Fruit fly (Drosophila melanogaster) whole organism, embryonic: ENCODE measurements around the gene CG8236.

Source experiments
- Abd-B ChIP-seq: fragments of 200-800 bp; sonication (Bioruptor generic); optimal IDR thresholded peaks from 2 replicates; lab custom pipeline; 2018; ENCODE audit warnings: missing biosample characterization, mild to moderate bottlenecking, missing genetic modification characterization, moderate library complexity
- Atf-2 ChIP-seq: fragments of 200-800 bp; sonication (Bioruptor generic); optimal IDR thresholded peaks from 2 replicates; lab custom pipeline; 2016; ENCODE audit warnings: missing biosample characterization, missing genetic modification characterization
- Awh ChIP-seq: fragments of 200-800 bp; sonication (Bioruptor generic); IDR thresholded peaks from 2 replicates; pipeline ENCODE4, ENCODE4 v1.3.6; 2022; ENCODE audit warnings: missing biosample characterization, missing genetic modification characterization
- BEAF-32 ChIP-seq: fragments of 200-800 bp; sonication (Bioruptor generic); optimal IDR thresholded peaks from 3 replicates; lab custom pipeline; 2017; ENCODE audit warnings: missing biosample characterization, missing genetic modification characterization, mild to moderate bottlenecking, moderate library complexity, missing genetic modification reagents
- Bdp1 ChIP-seq: fragments of 200-800 bp; sonication (Bioruptor generic); optimal IDR thresholded peaks from 3 replicates; lab custom pipeline; 2016; ENCODE audit warnings: missing biosample characterization, missing genetic modification characterization
- CG10959 ChIP-seq: fragments of 200-800 bp; sonication (Bioruptor generic); IDR thresholded peaks from 2 replicates; pipeline ENCODE4 v1.3.6; 2022; ENCODE audit warnings: missing biosample characterization, missing genetic modification characterization
- CG11456 ChIP-seq: fragments of 200-800 bp; sonication (Bioruptor generic); IDR thresholded peaks from 3 replicates; pipeline ENCODE4 v1.3.6; 2022; ENCODE audit warnings: missing biosample characterization, missing genetic modification characterization
- CG11696 ChIP-seq: fragments of 200-800 bp; sonication (Bioruptor generic); IDR thresholded peaks from 2 replicates; pipeline ENCODE4 v1.3.6; 2022; ENCODE audit warnings: missing biosample characterization, missing genetic modification characterization
- CG12155 ChIP-seq: fragments of 200-800 bp; sonication (Bioruptor generic); optimal IDR thresholded peaks from 3 replicates; lab custom pipeline; 2016; ENCODE audit warnings: missing biosample characterization, missing genetic modification characterization
- CG13894 ChIP-seq: fragments of 200-800 bp; sonication (Bioruptor generic); optimal IDR thresholded peaks from 3 replicates; lab custom pipeline; 2018; ENCODE audit warnings: missing biosample characterization, mild to moderate bottlenecking, missing genetic modification characterization, moderate library complexity
- CG17186 ChIP-seq: fragments of 200-800 bp; sonication (Bioruptor generic); optimal IDR thresholded peaks from 3 replicates; lab custom pipeline; 2017; ENCODE audit warnings: missing biosample characterization, missing genetic modification reagents, missing genetic modification characterization
- CG18476 ChIP-seq: fragments of 200-800 bp; sonication (Bioruptor generic); optimal IDR thresholded peaks from 2 replicates; lab custom pipeline; 2016; ENCODE audit warnings: missing biosample characterization, mild to moderate bottlenecking, missing genetic modification characterization
- CG2678 ChIP-seq: fragments of 200-800 bp; sonication (Bioruptor generic); optimal IDR thresholded peaks from 3 replicates; lab custom pipeline; 2019; ENCODE audit warnings: missing biosample characterization, mild to moderate bottlenecking, missing genetic modification characterization, moderate library complexity
- CG31224 ChIP-seq: fragments of 200-800 bp; sonication (Bioruptor generic); IDR thresholded peaks from 2 replicates; pipeline ENCODE4 v1.3.6; 2022; ENCODE audit warnings: missing biosample characterization, missing genetic modification characterization
- CG3281 ChIP-seq: fragments of 200-800 bp; sonication (Bioruptor generic); optimal IDR thresholded peaks from 3 replicates; lab custom pipeline; 2017; ENCODE audit warnings: missing biosample characterization, mild to moderate bottlenecking, missing genetic modification characterization
- CG3838 ChIP-seq: fragments of 200-800 bp; sonication (Bioruptor generic); optimal IDR thresholded peaks from 3 replicates; lab custom pipeline; 2016; ENCODE audit warnings: missing biosample characterization, missing genetic modification characterization
- CG4730 ChIP-seq: fragments of 200-800 bp; sonication (Bioruptor generic); IDR thresholded peaks from 2 replicates; pipeline ENCODE4 v1.3.6; 2022; ENCODE audit warnings: missing biosample characterization, missing genetic modification characterization
- CG5953 ChIP-seq: fragments of 200-800 bp; sonication (Bioruptor generic); IDR thresholded peaks from 2 replicates; pipeline ENCODE4 v1.3.6; 2022; ENCODE audit warnings: missing biosample characterization, missing genetic modification characterization
- CG6175 ChIP-seq: fragments of 200-800 bp; sonication (Bioruptor generic); IDR thresholded peaks from 3 replicates; pipeline ENCODE4 v1.3.6; 2022; ENCODE audit warnings: missing biosample characterization, missing genetic modification characterization
- CG6813 ChIP-seq: fragments of 200-800 bp; sonication (Bioruptor generic); optimal IDR thresholded peaks from 2 replicates; lab custom pipeline; 2017; ENCODE audit warnings: missing biosample characterization, missing genetic modification characterization, mild to moderate bottlenecking, moderate library complexity, missing genetic modification reagents
- CG7357 ChIP-seq: fragments of 200-800 bp; sonication (Bioruptor generic); IDR thresholded peaks from 3 replicates; pipeline ENCODE4 v1.3.6; 2022; ENCODE audit warnings: missing biosample characterization, missing genetic modification characterization
- CG7556 ChIP-seq: fragments of 200-800 bp; sonication (Bioruptor generic); optimal IDR thresholded peaks from 2 replicates; lab custom pipeline; 2017; ENCODE audit warnings: missing biosample characterization, mild to moderate bottlenecking, missing genetic modification characterization
- CG8281 ChIP-seq: fragments of 200-800 bp; sonication (Bioruptor generic); optimal IDR thresholded peaks from 2 replicates; lab custom pipeline; 2018; ENCODE audit warnings: missing biosample characterization, mild to moderate bottlenecking, missing genetic modification characterization, moderate library complexity
- CG9215 ChIP-seq: fragments of 200-800 bp; sonication (Bioruptor generic); IDR thresholded peaks from 2 replicates; pipeline ENCODE4 v1.3.6; 2022; ENCODE audit warnings: missing biosample characterization, missing genetic modification characterization
- CG9437 ChIP-seq: fragments of 200-800 bp; sonication (Bioruptor generic); optimal IDR thresholded peaks from 2 replicates; lab custom pipeline; 2018; ENCODE audit warnings: missing biosample characterization, mild to moderate bottlenecking, missing genetic modification characterization
- CG9932 ChIP-seq: fragments of 200-800 bp; sonication (Bioruptor generic); IDR thresholded peaks from 2 replicates; pipeline ENCODE4 v1.3.6; 2022; ENCODE audit warnings: missing biosample characterization, missing genetic modification characterization
- Camta ChIP-seq: fragments of 200-800 bp; sonication (Bioruptor generic); optimal IDR thresholded peaks from 2 replicates; lab custom pipeline; 2016; ENCODE audit warnings: missing biosample characterization, missing genetic modification characterization
- Hand ChIP-seq: fragments of 200-800 bp; sonication (Bioruptor generic); optimal IDR thresholded peaks from 2 replicates; lab custom pipeline; 2017; ENCODE audit warnings: mild to moderate bottlenecking, missing biosample characterization, missing genetic modification reagents, missing genetic modification characterization
- HmgZ ChIP-seq: fragments of 200-800 bp; sonication (Bioruptor generic); optimal IDR thresholded peaks from 2 replicates; lab custom pipeline; 2018; ENCODE audit warnings: missing biosample characterization, mild to moderate bottlenecking, missing genetic modification characterization
- Hr78 ChIP-seq, 2 experiments: fragments of 200-800 bp in 1 of 2; fragments of >200 bp in 1 of 2; sonication (Bioruptor generic) in 1 of 2; optimal IDR thresholded peaks; 2 replicates each; lab custom pipeline; 2017 to 2019; ENCODE audit warnings: missing biosample characterization in 2 of 2, missing genetic modification characterization in 2 of 2, mild to moderate bottlenecking in 1 of 2, moderate library complexity in 1 of 2
- Lpt ChIP-seq: fragments of >200 bp; optimal IDR thresholded peaks from 2 replicates; lab custom pipeline; 2018; ENCODE audit warnings: missing biosample characterization, missing genetic modification characterization
- NFAT ChIP-seq: fragments of 200-800 bp; sonication (Bioruptor generic); IDR thresholded peaks from 2 replicates; pipeline ENCODE4 v1.3.6; 2022; ENCODE audit warnings: missing biosample characterization, missing genetic modification characterization
- Rfx ChIP-seq: fragments of 200-800 bp; sonication (Bioruptor generic); IDR thresholded peaks from 2 replicates; pipeline ENCODE4 v1.3.6; 2022; ENCODE audit warnings: missing biosample characterization, missing genetic modification characterization
- Side ChIP-seq: fragments of 200-800 bp; sonication (Bioruptor generic); optimal IDR thresholded peaks from 2 replicates; lab custom pipeline; 2016; ENCODE audit warnings: missing biosample characterization, missing genetic modification characterization
- Sry-δ ChIP-seq: fragments of 200-800 bp; sonication (Bioruptor generic); optimal IDR thresholded peaks from 2 replicates; lab custom pipeline; 2016; ENCODE audit warnings: missing biosample characterization, missing genetic modification characterization
- Taf1 ChIP-seq: fragments of 200-800 bp; sonication (Bioruptor generic); IDR thresholded peaks from 2 replicates; pipeline ENCODE4 v1.3.6; 2022; ENCODE audit warnings: missing biosample characterization, missing genetic modification characterization
- ac ChIP-seq: fragments of 200-800 bp; sonication (Bioruptor generic); optimal IDR thresholded peaks from 3 replicates; lab custom pipeline; 2017; ENCODE audit warnings: missing biosample characterization, mild to moderate bottlenecking, missing genetic modification characterization
- ap ChIP-seq: fragments of 200-800 bp; sonication (Bioruptor generic); IDR thresholded peaks from 2 replicates; pipeline ENCODE4 v1.3.6; 2022; ENCODE audit warnings: missing biosample characterization, missing genetic modification characterization
- cad ChIP-seq: fragments of >200 bp; optimal IDR thresholded peaks from 2 replicates; lab custom pipeline; 2017; ENCODE audit warnings: missing biosample characterization, missing genetic modification characterization
- disco-r ChIP-seq: fragments of 200-800 bp; sonication (Bioruptor generic); optimal IDR thresholded peaks from 2 replicates; lab custom pipeline; 2016; ENCODE audit warnings: missing biosample characterization, missing genetic modification characterization
- fd3F ChIP-seq: fragments of 200-800 bp; sonication (Bioruptor generic); optimal IDR thresholded peaks from 2 replicates; lab custom pipeline; 2018; ENCODE audit warnings: missing biosample characterization, mild to moderate bottlenecking, missing genetic modification characterization, moderate library complexity
- gro ChIP-seq: fragments of 200-800 bp; sonication (Bioruptor generic); optimal IDR thresholded peaks from 2 replicates; lab custom pipeline; 2016; ENCODE audit warnings: missing biosample characterization, missing genetic modification characterization
- luna ChIP-seq: fragments of 200-800 bp; sonication (Bioruptor generic); optimal IDR thresholded peaks from 2 replicates; lab custom pipeline; 2016; ENCODE audit warnings: missing biosample characterization, missing genetic modification characterization
- otp ChIP-seq: fragments of 200-800 bp; sonication (Bioruptor generic); IDR thresholded peaks from 3 replicates; pipeline ENCODE4, ENCODE4 v1.3.6; 2022; ENCODE audit warnings: missing biosample characterization, missing genetic modification characterization
- pzg ChIP-seq: fragments of 200-800 bp; sonication (Bioruptor generic); optimal IDR thresholded peaks from 3 replicates; lab custom pipeline; 2018; ENCODE audit warnings: missing biosample characterization, mild to moderate bottlenecking, missing genetic modification characterization, moderate library complexity
- slbo ChIP-seq: fragments of 200-800 bp; sonication (Bioruptor generic); IDR thresholded peaks from 2 replicates; pipeline ENCODE4 v1.3.6; 2022; ENCODE audit warnings: missing biosample characterization, missing genetic modification characterization
- tll ChIP-seq, 2 experiments: fragments of 200-800 bp in 1 of 2; fragments of >200 bp in 1 of 2; sonication (Bioruptor generic) in 1 of 2; optimal IDR thresholded peaks; 2 replicates each; lab custom pipeline; 2017 to 2019; ENCODE audit warnings: missing biosample characterization in 2 of 2, missing genetic modification characterization in 2 of 2, mild to moderate bottlenecking in 1 of 2, moderate library complexity in 1 of 2
- toy ChIP-seq: fragments of 200-800 bp; sonication (Bioruptor generic); IDR thresholded peaks from 2 replicates; pipeline ENCODE4 v1.3.6; 2022; ENCODE audit warnings: missing biosample characterization, missing genetic modification characterization
- trh ChIP-seq: fragments of 200-800 bp; sonication (Bioruptor generic); optimal IDR thresholded peaks from 2 replicates; lab custom pipeline; 2016; ENCODE audit warnings: missing biosample characterization, missing genetic modification characterization
- tx ChIP-seq: fragments of 200-800 bp; sonication (Bioruptor generic); optimal IDR thresholded peaks from 2 replicates; lab custom pipeline; 2016; ENCODE audit warnings: missing biosample characterization, missing genetic modification characterization
- wor ChIP-seq: fragments of 200-800 bp; sonication (Bioruptor generic); IDR thresholded peaks from 2 replicates; pipeline ENCODE4 v1.3.6; 2022; ENCODE audit warnings: missing biosample characterization, missing genetic modification characterization
- zfh1 ChIP-seq: fragments of 200-800 bp; sonication (Bioruptor generic); IDR thresholded peaks from 3 replicates; pipeline ENCODE4 v1.3.6; 2022; ENCODE audit warnings: missing biosample characterization, missing genetic modification characterization

CG8236 gene

DNA sequence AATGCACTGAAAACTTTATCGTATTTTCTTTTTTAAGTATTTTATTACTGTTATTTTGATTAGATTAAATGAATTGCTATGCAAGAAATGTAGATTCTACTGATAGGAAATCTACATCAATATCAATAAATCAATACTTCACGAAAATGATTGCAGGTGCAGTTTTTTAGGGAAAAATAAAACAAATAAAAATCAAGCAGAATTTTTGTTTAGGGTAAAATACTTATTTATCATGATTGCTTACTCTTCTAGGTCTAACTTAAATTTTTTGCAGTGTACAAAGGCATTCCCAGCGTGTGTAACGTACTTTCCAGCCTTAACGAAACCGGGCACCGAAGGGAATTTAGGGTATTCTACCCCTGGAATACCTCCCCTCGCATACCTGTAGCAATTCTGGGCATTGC is 39.3 kb downstream of the CG8236 start (continued):
- TF ChIP-seq CG7556 (GFP tag; lab: Kevin White, UChicago), result peak; percentile 86
- TF ChIP-seq CG17186 (GFP tag; lab: Kevin White, UChicago), result no peak
- peak; percentile 41 for TF ChIP-seq CG12155 (GFP tag; lab: Kevin White, UChicago)
- peak; percentile 57; the same call in 1 of the 3 replicates for TF ChIP-seq otp (GFP tag; lab: Robert Waterston, UW)
- TF ChIP-seq zfh1 (GFP tag; lab: Robert Waterston, UW), result peak; percentile 81
- TF ChIP-seq NFAT (GFP tag; lab: Robert Waterston, UW), result no peak
- TF ChIP-seq fd3F (GFP tag; lab: Kevin White, UChicago), result no peak
- no peak for TF ChIP-seq CG11696 (GFP tag; lab: Robert Waterston, UW)
- peak; percentile 92 for TF ChIP-seq ac (GFP tag; lab: Kevin White, UChicago)
- TF ChIP-seq Bdp1 (GFP tag; lab: Kevin White, UChicago), result peak; percentile 5
- TF ChIP-seq CG9932 (GFP tag; lab: Robert Waterston, UW), result no peak
- peak; percentile 66 for TF ChIP-seq Side (GFP tag; lab: Kevin White, UChicago)
- peak; percentile 47 for TF ChIP-seq Abd-B (GFP tag; lab: Kevin White, UChicago)
- TF ChIP-seq CG5953, result no peak
- TF ChIP-seq Rfx (GFP tag; lab: Robert Waterston, UW), result 0 out of 2 replicates have a peak, but pooled peaks have one; percentile 8
- TF ChIP-seq CG6813, result peak; percentile 75
- TF ChIP-seq CG13894, result no peak
- TF ChIP-seq CG9437, result peak; percentile 44
- peak; percentile 77 for TF ChIP-seq CG2678 (tag; lab: Kevin White, UChicago)
- TF ChIP-seq tx, result peak; percentile 9
- TF ChIP-seq HmgZ (tag; lab: Kevin White, UChicago), result no peak
- no peak for TF ChIP-seq pzg (GFP tag; lab: Kevin White, UChicago)
- no peak for TF ChIP-seq luna (GFP tag; lab: Kevin White, UChicago)
- no peak for TF ChIP-seq wor (GFP tag; lab: Robert Waterston, UW)
- no peak for TF ChIP-seq gro
- peak; percentile 68 for TF ChIP-seq CG8281 (tag; lab: Kevin White, UChicago)
- no peak for TF ChIP-seq Taf1
- TF ChIP-seq Sry-δ, result no peak
- no peak for TF ChIP-seq Hand
- TF ChIP-seq CG11456 (GFP tag; lab: Robert Waterston, UW), result no peak
- no peak for TF ChIP-seq toy
- peak; percentile 51 for TF ChIP-seq disco-r (GFP tag; lab: Kevin White, UChicago)
- peak in 1 of 2 experiments; percentile 31 for TF ChIP-seq Hr78 (GFP tag; optimal IDR thresholded peaks at IDR 0.05; lab: Kevin White, UChicago)
- TF ChIP-seq CG3281, result no peak
- peak in 1 of 2 experiments; percentile 98 for TF ChIP-seq tll (GFP tag; optimal IDR thresholded peaks at IDR 0.05; lab: Kevin White, UChicago)
- TF ChIP-seq cad (GFP tag; lab: Kevin White, UChicago), result no peak
- 0 out of 2 replicates have a peak, but pooled peaks have one; percentile 38 for TF ChIP-seq CG31224 (GFP tag; lab: Robert Waterston, UW)
- peak; percentile 67 for TF ChIP-seq Atf-2 (GFP tag; lab: Kevin White, UChicago)
- TF ChIP-seq Awh (GFP tag; lab: Robert Waterston, UW), result peak; percentile 40; the same call in 1 of the 2 replicates
- no peak for TF ChIP-seq BEAF-32 (GFP tag; lab: Kevin White, UChicago)
- TF ChIP-seq CG6175, result no peak
- TF ChIP-seq Camta, result peak; percentile 60
- TF ChIP-seq CG3838 (GFP tag; lab: Kevin White, UChicago), result peak; percentile 27
- peak; percentile 57; the same call in 1 of the 3 replicates for TF ChIP-seq CG7357
- TF ChIP-seq ap (GFP tag; lab: Robert Waterston, UW), result no peak
- TF ChIP-seq trh, result peak; percentile 20
- TF ChIP-seq Lpt (GFP tag; lab: Kevin White, UChicago), result no peak
- TF ChIP-seq slbo (GFP tag; lab: Robert Waterston, UW), result no peak
- TF ChIP-seq CG10959, result peak; percentile 84
- no peak for TF ChIP-seq CG4730
- TF ChIP-seq CG18476 (GFP tag; lab: Kevin White, UChicago), result peak; percentile 63
- TF ChIP-seq CG9215 (GFP tag; lab: Robert Waterston, UW), result no peak
